Fruit fly (Drosophila melanogaster) whole organism, wandering third instar larva: ENCODE results near the gene ATPsynGL.

Experiments used
- Hr78 ChIP-seq: fragments of >200 bp; optimal IDR thresholded peaks from 2 replicates; lab custom pipeline; 2017; ENCODE audit warnings: missing biosample characterization, missing genetic modification characterization
- Myc ChIP-seq: fragments of >200 bp; optimal IDR thresholded peaks from 2 replicates; lab custom pipeline; 2017
- Vsx2 ChIP-seq: fragments of 200-300, 225-300 bp; sonication (Bioruptor generic); optimal IDR thresholded peaks from 2 replicates; lab custom pipeline; 2018; ENCODE audit warnings: missing biosample characterization, missing genetic modification characterization; ENCODE audit not compliant: partially characterized antibody
- h ChIP-seq: fragments of 200-800 bp; sonication (Bioruptor generic); optimal IDR thresholded peaks from 3 replicates; lab custom pipeline; 2016; ENCODE audit warnings: missing biosample characterization, mild to moderate bottlenecking, missing genetic modification characterization

dm6 chr2L:7722723-7723122, 24.4 kb upstream of the ATPsynGL start, which contains the start of gene CG13794:
- no peak for TF ChIP-seq Vsx2
- no peak for TF ChIP-seq Hr78 (GFP tag; lab: Kevin White, UChicago)
- TF ChIP-seq Myc (lab: Kevin White, UChicago), result no peak
- no peak for TF ChIP-seq h (GFP tag; lab: Kevin White, UChicago)
